Worm (Caenorhabditis elegans) whole organism, young adult: Measurements from ENCODE around the gene rpn-7.

ENCODE experiments used
- ceh-58 ChIP-seq: fragments of 200-800 bp; sonication (Bioruptor generic); IDR thresholded peaks from 2 replicates; pipeline ENCODE4 v1.3.6; 2022; ENCODE audit warnings: missing genetic modification characterization, missing compliant biosample characterization
- dpl-1 ChIP-seq: fragments of 150-350 bp; optimal IDR thresholded peaks from 2 replicates; lab custom pipeline; 2014; ENCODE audit warnings: missing biosample characterization, missing genetic modification reagents, missing genetic modification characterization
- ets-4 ChIP-seq: fragments of 200-800 bp; sonication (Bioruptor generic); optimal IDR thresholded peaks from 2 replicates; lab custom pipeline; 2018; ENCODE audit warnings: mild to moderate bottlenecking, missing genetic modification characterization, missing compliant biosample characterization
- lin-35 ChIP-seq, 3 experiments: fragments of 150-350 bp in 2 of 3; sonication (generic microtip) in 1 of 3; optimal IDR thresholded peaks; 2 replicates each; lab custom pipeline; 2014 to 2018; ENCODE audit warnings: missing biosample characterization in 3 of 3, missing genetic modification characterization in 3 of 3, missing genetic modification reagents in 3 of 3
- mxl-1 ChIP-seq: sonication (generic microtip); optimal IDR thresholded peaks from 2 replicates; lab custom pipeline; 2016; ENCODE audit warnings: missing genetic modification characterization, missing compliant biosample characterization
- nhr-179 ChIP-seq: sonication (generic microtip); optimal IDR thresholded peaks from 2 replicates; lab custom pipeline; 2016; ENCODE audit warnings: mild to moderate bottlenecking, missing genetic modification characterization, missing compliant biosample characterization
- ztf-18 ChIP-seq: sonication (generic microtip); optimal IDR thresholded peaks from 2 replicates; lab custom pipeline; 2016; ENCODE audit warnings: missing genotype, mild to moderate bottlenecking, missing genetic modification characterization, missing compliant biosample characterization

DNA sequence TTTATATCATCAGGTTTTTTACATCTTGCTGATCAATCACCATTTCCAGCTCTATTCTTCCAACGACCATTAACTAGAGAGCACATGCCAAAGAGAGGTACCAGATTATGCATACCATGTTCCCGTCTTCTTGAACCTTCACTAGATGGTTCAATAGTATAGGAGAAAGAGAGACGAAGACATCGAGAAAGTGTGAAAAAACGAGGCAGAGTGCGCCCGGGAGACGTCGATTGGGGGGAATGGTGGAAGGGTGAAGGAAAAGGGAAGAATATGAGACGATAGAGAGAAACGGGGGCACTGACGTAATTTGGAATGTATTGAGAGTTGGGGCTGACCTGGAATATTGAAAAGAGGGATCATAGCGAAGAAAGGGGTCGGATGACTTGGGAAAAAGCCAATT is 48.9 kb upstream of the rpn-7 start:
- TF ChIP-seq ztf-18 (no peak), ets-4 (no peak), dpl-1 (GFP tag; lab: Kevin White, UChicago) (no peak), ceh-58 (GFP tag; lab: Robert Waterston, UW) (no peak), lin-35 (GFP tag; optimal IDR thresholded peaks at IDR 0.05; lab: Kevin White, UChicago) (no peak), mxl-1 (tag; lab: Kevin White, UChicago) (no peak), nhr-179 (no peak)
